Worm (Caenorhabditis elegans) whole organism, L4/young adult: Measurements from ENCODE around the gene F58F12.12.

Source experiments
- W03F9.2 ChIP-seq: fragments of 150-350 bp; optimal IDR thresholded peaks from 2 replicates; lab custom pipeline; 2014; ENCODE audit warnings: missing biosample characterization, missing genetic modification characterization
- dao-5 ChIP-seq: sonication (generic microtip); optimal IDR thresholded peaks from 2 replicates; lab custom pipeline; 2016; ENCODE audit warnings: missing genotype, missing genetic modification characterization, moderate library complexity, missing compliant biosample characterization
- him-1 ChIP-seq: sonication (generic microtip); optimal IDR thresholded peaks from 2 replicates; lab custom pipeline; 2016; ENCODE audit warnings: missing genotype, missing genetic modification reagents, missing genetic modification characterization, missing compliant biosample characterization

The F58F12.12 gene

ce11 chrII:6346551-6347079 lies 34.4 kb upstream of the F58F12.12 start:
- TF ChIP-seq W03F9.2 (tag; lab: Kevin White, UChicago) (no peak), him-1 (tag; lab: Kevin White, UChicago) (no peak), dao-5 (tag; lab: Kevin White, UChicago) (no peak)

ce11 chrII:6347341-6348118 lies 33.4 kb upstream of the F58F12.12 start, which contains the start of gene lgg-1:
TSS of gene lgg-1 (minus strand) at chrII:6347719.
- TF ChIP-seq him-1 (tag; lab: Kevin White, UChicago): no peak
- TF ChIP-seq dao-5 (tag; lab: Kevin White, UChicago): no peak
- no peak for TF ChIP-seq W03F9.2 (tag; lab: Kevin White, UChicago)

ce11 chrII:6348360-6348759 lies 32.6 kb upstream of the F58F12.12 start:
- peak; percentile 18 for TF ChIP-seq him-1 (tag; lab: Kevin White, UChicago)
- peak; percentile 66 for TF ChIP-seq W03F9.2 (tag; lab: Kevin White, UChicago)
- peak; percentile 78 for TF ChIP-seq dao-5 (tag; lab: Kevin White, UChicago)

- no peak for TF ChIP-seq him-1 (tag; lab: Kevin White, UChicago)
- TF ChIP-seq dao-5 (tag; lab: Kevin White, UChicago): no peak
- no peak for TF ChIP-seq W03F9.2 (tag; lab: Kevin White, UChicago)
Observed at ce11 chrII:6349968-6350367, 31.0 kb upstream of the F58F12.12 start.

ce11 chrII:6351887-6352286 lies 29.1 kb upstream of the F58F12.12 start, which contains the start of gene C32D5.10:
TSS of gene C32D5.10 (minus strand) at chrII:6351987.
- TF ChIP-seq W03F9.2 (tag; lab: Kevin White, UChicago) (no peak), dao-5 (tag; lab: Kevin White, UChicago) (no peak), him-1 (tag; lab: Kevin White, UChicago) (no peak)

- TF ChIP-seq dao-5 (tag; lab: Kevin White, UChicago) (no peak), him-1 (tag; lab: Kevin White, UChicago) (no peak), W03F9.2 (tag; lab: Kevin White, UChicago) (peak; percentile 73)
Observed at ce11 chrII:6355396-6356346, 25.3 kb upstream of the F58F12.12 start, which contains the start of gene C32D5.11. TSS of gene C32D5.11 (minus strand) at chrII:6355446.

ce11 chrII:6358232-6358631 lies 22.7 kb upstream of the F58F12.12 start:
- TF ChIP-seq him-1 (tag; lab: Kevin White, UChicago) (no peak), W03F9.2 (tag; lab: Kevin White, UChicago) (no peak), dao-5 (tag; lab: Kevin White, UChicago) (no peak)

ce11 chrII:6358905-6359304 lies 22.1 kb upstream of the F58F12.12 start, which contains the start of gene C32D5.12:
TSS of gene C32D5.12 (minus strand) at chrII:6359005.
- TF ChIP-seq dao-5 (tag; lab: Kevin White, UChicago) (no peak), W03F9.2 (tag; lab: Kevin White, UChicago) (no peak), him-1 (tag; lab: Kevin White, UChicago) (no peak)

ce11 chrII:6360822-6361221 lies 20.1 kb upstream of the F58F12.12 start, which contains the start of gene K10B2.4:
TSS of gene K10B2.4 (minus strand) at chrII:6360959.
- TF ChIP-seq dao-5 (tag; lab: Kevin White, UChicago) (no peak), W03F9.2 (tag; lab: Kevin White, UChicago) (peak; percentile 72)

ce11 chrII:6365237-6365815 lies 15.6 kb upstream of the F58F12.12 start, which contains the start of the genes ani-2 and clec-88:
TSS of gene ani-2 (minus strand) at chrII:6365367.
TSS of gene clec-88 (plus strand) at chrII:6365722.
- no peak for TF ChIP-seq W03F9.2 (tag; lab: Kevin White, UChicago)

ce11 chrII:6366696-6367095 lies 14.3 kb upstream of the F58F12.12 start, which contains the start of gene ctsa-4.1:
TSS of gene ctsa-4.1 (plus strand) at chrII:6366996.
- TF ChIP-seq dao-5 (tag; lab: Kevin White, UChicago) (no peak), W03F9.2 (tag; lab: Kevin White, UChicago) (no peak), him-1 (tag; lab: Kevin White, UChicago) (no peak)

- TF ChIP-seq him-1 (tag; lab: Kevin White, UChicago) (no peak), W03F9.2 (tag; lab: Kevin White, UChicago) (peak; percentile 81)
Observed at ce11 chrII:6370110-6370509, 10.9 kb upstream of the F58F12.12 start.
